Worm (Caenorhabditis elegans): ENCODE measurements around the gene tbx-2.

The tbx-2 gene

ce11 chrIII:5153137-5153536 is 17.0 kb upstream of the tbx-2 start, which contains the start of the genes rbm-42 and grwd-1:
Gene rbm-42, minus strand, starts transcription at chrIII:5153229.
Gene grwd-1, plus strand, starts transcription at chrIII:5153464.
- TF ChIP-seq eyg-1 (tag; optimal IDR thresholded peaks at IDR 0.05) (no peak), sdc-2 (tag; optimal IDR thresholded peaks at IDR 0.05) (no peak), ceh-31 (tag; optimal IDR thresholded peaks at IDR 0.05) (peak; percentile 11), elt-2 (tag; optimal IDR thresholded peaks at IDR 0.05) (peak; percentile 13), ceh-48 (tag; optimal IDR thresholded peaks at IDR 0.05) (no peak)

- TF ChIP-seq F13H6.1 (tag; optimal IDR thresholded peaks at IDR 0.05) (no peak), eyg-1 (tag; optimal IDR thresholded peaks at IDR 0.05) (no peak), unc-55 (GFP tag; optimal IDR thresholded peaks at IDR 0.05) (peak; percentile 33), tbx-2 (tag; optimal IDR thresholded peaks at IDR 0.05) (peak; percentile 85), ceh-45 (GFP tag; IDR thresholded peaks at IDR 0.05) (no peak), hlh-6 (tag; optimal IDR thresholded peaks at IDR 0.05) (no peak), elt-4 (tag; optimal IDR thresholded peaks at IDR 0.05) (no peak), pat-9 (tag; optimal IDR thresholded peaks at IDR 0.05) (no peak), ceh-14 (tag; optimal IDR thresholded peaks at IDR 0.05) (no peak), ceh-31 (tag; optimal IDR thresholded peaks at IDR 0.05) (no peak)
Observed at ce11 chrIII:5150980-5151379, 14.9 kb upstream of the tbx-2 start.

ce11 chrIII:5150012-5150411 is 13.9 kb upstream of the tbx-2 start:
- TF ChIP-seq lim-6 (tag; optimal IDR thresholded peaks at IDR 0.05) = no peak
- TF ChIP-seq tbx-2 (tag; optimal IDR thresholded peaks at IDR 0.05) = peak; percentile 68

ce11 chrIII:5149478-5149877 is 13.4 kb upstream of the tbx-2 start, which contains the start of gene Y54H5A.2:
Gene Y54H5A.2, minus strand, starts transcription at chrIII:5149578.
- TF ChIP-seq lim-6 (tag; optimal IDR thresholded peaks at IDR 0.05) (no peak), ceh-34 (tag; optimal IDR thresholded peaks at IDR 0.05) (no peak), nfya-1 (tag; optimal IDR thresholded peaks at IDR 0.05) (no peak), tbx-2 (tag; optimal IDR thresholded peaks at IDR 0.05) (no peak)

ce11 chrIII:5147445-5147844 is 11.3 kb upstream of the tbx-2 start:
- TF ChIP-seq ets-4 (tag; optimal IDR thresholded peaks at IDR 0.05) = no peak
- TF ChIP-seq ahr-1 (tag; optimal IDR thresholded peaks at IDR 0.05) = no peak
- TF ChIP-seq K02D7.2 (tag; optimal IDR thresholded peaks at IDR 0.05) = no peak
- no peak for TF ChIP-seq nhr-232 (tag; optimal IDR thresholded peaks at IDR 0.05)
- TF ChIP-seq sdc-2 (tag; optimal IDR thresholded peaks at IDR 0.05) = no peak
- no peak for TF ChIP-seq ref-2 (tag; optimal IDR thresholded peaks at IDR 0.05)
- TF ChIP-seq ama-1 (optimal IDR thresholded peaks at IDR 0.05) = no peak
- TF ChIP-seq ceh-9 (tag; optimal IDR thresholded peaks at IDR 0.05) = no peak
- no peak for TF ChIP-seq ceh-2 (tag; optimal IDR thresholded peaks at IDR 0.05)
- no peak for TF ChIP-seq unc-42 (tag; optimal IDR thresholded peaks at IDR 0.05)
- no peak for TF ChIP-seq nfya-1 (tag; optimal IDR thresholded peaks at IDR 0.05)
- TF ChIP-seq K09A11.1 (tag; optimal IDR thresholded peaks at IDR 0.05; ENCODE audit: insufficient read depth) = no peak
- no peak for TF ChIP-seq unc-3 (GFP tag; conservative IDR thresholded peaks at IDR 0.05)
- TF ChIP-seq unc-3 (tag; optimal IDR thresholded peaks at IDR 0.05) = no peak

ce11 chrIII:5146749-5147148 is 10.7 kb upstream of the tbx-2 start:
- TF ChIP-seq zip-5 (tag; optimal IDR thresholded peaks at IDR 0.05) (no peak), ztf-16 (tag; optimal IDR thresholded peaks at IDR 0.05) (no peak), odd-2 (tag; optimal IDR thresholded peaks at IDR 0.05) (no peak), pqm-1 (tag; optimal IDR thresholded peaks at IDR 0.05) (no peak), lim-6 (tag; optimal IDR thresholded peaks at IDR 0.05) (no peak), K02D7.2 (tag; optimal IDR thresholded peaks at IDR 0.05) (no peak), tbx-2 (tag; optimal IDR thresholded peaks at IDR 0.05) (peak; percentile 74), hlh-15 (tag; optimal IDR thresholded peaks at IDR 0.05) (no peak), hlh-8 (tag; optimal IDR thresholded peaks at IDR 0.05) (no peak), pat-9 (tag; optimal IDR thresholded peaks at IDR 0.05) (no peak), ceh-30 (tag; optimal IDR thresholded peaks at IDR 0.05) (no peak), elt-2 (tag; optimal IDR thresholded peaks at IDR 0.05) (peak; percentile 91)
